Worm (Caenorhabditis elegans): Measurements from ENCODE around the gene idpa-2.

Gene idpa-2

ce11 chrII:8751042-8751441, 41.5 kb downstream of the idpa-2 start:
- TF ChIP-seq ama-1 (optimal IDR thresholded peaks at IDR 0.05) = peak; percentile 10
- no peak for TF ChIP-seq hlh-15 (tag; optimal IDR thresholded peaks at IDR 0.05)
- TF ChIP-seq pha-2 (tag; optimal IDR thresholded peaks at IDR 0.05) = no peak
- no peak for TF ChIP-seq syd-9 (tag; optimal IDR thresholded peaks at IDR 0.05)
- TF ChIP-seq F13H6.1 (tag; optimal IDR thresholded peaks at IDR 0.05) = no peak
- TF ChIP-seq sdc-2 (tag; optimal IDR thresholded peaks at IDR 0.05) = peak; percentile 28
- no peak for TF ChIP-seq sox-2 (GFP tag; IDR thresholded peaks at IDR 0.05)
- peak; percentile 21 for TF ChIP-seq rnt-1 (tag; optimal IDR thresholded peaks at IDR 0.05)
- no peak for TF ChIP-seq tbx-2 (tag; optimal IDR thresholded peaks at IDR 0.05)
- no peak for TF ChIP-seq unc-42 (tag; optimal IDR thresholded peaks at IDR 0.05)
- TF ChIP-seq eyg-1 (tag; optimal IDR thresholded peaks at IDR 0.05) = no peak
- TF ChIP-seq dve-1 (tag; optimal IDR thresholded peaks at IDR 0.05) = no peak
- TF ChIP-seq pat-9 (tag; optimal IDR thresholded peaks at IDR 0.05) = no peak
- TF ChIP-seq npax-4 (tag; optimal IDR thresholded peaks at IDR 0.05) = no peak
- TF ChIP-seq C38D4.7 (GFP tag; optimal IDR thresholded peaks at IDR 0.05) = no peak
- TF ChIP-seq pha-4 (tag; optimal IDR thresholded peaks at IDR 0.05) = no peak
- TF ChIP-seq K09A11.1 (tag; optimal IDR thresholded peaks at IDR 0.05; ENCODE audit: insufficient read depth) = no peak
- TF ChIP-seq ceh-31 (tag; optimal IDR thresholded peaks at IDR 0.05) = peak; percentile 64
- TF ChIP-seq ref-2 (tag; optimal IDR thresholded peaks at IDR 0.05) = peak; percentile 66
- TF ChIP-seq pax-1 (tag; optimal IDR thresholded peaks at IDR 0.05) = no peak
- TF ChIP-seq Y22D7AL.16 (tag; optimal IDR thresholded peaks at IDR 0.05) = no peak
- TF ChIP-seq fkh-10 (GFP tag; optimal IDR thresholded peaks at IDR 0.05) = no peak
- TF ChIP-seq nfya-1 (tag; optimal IDR thresholded peaks at IDR 0.05) = no peak
- TF ChIP-seq ets-4 (tag; optimal IDR thresholded peaks at IDR 0.05) = no peak
- no peak for TF ChIP-seq ceh-2 (tag; optimal IDR thresholded peaks at IDR 0.05)
- no peak for TF ChIP-seq nhr-232 (tag; optimal IDR thresholded peaks at IDR 0.05)
- TF ChIP-seq ahr-1 (tag; optimal IDR thresholded peaks at IDR 0.05) = no peak
- TF ChIP-seq ceh-34 (tag; optimal IDR thresholded peaks at IDR 0.05) = no peak
- TF ChIP-seq dmd-4 (tag; optimal IDR thresholded peaks at IDR 0.05; ENCODE audit: borderline replicate concordance) = no peak
- TF ChIP-seq ceh-19 (GFP tag; optimal IDR thresholded peaks at IDR 0.05) = no peak

ce11 chrII:8750056-8750455, 42.5 kb downstream of the idpa-2 start:
- TF ChIP-seq sox-4 (tag; optimal IDR thresholded peaks at IDR 0.05) = no peak
- no peak for TF ChIP-seq elt-2 (tag; optimal IDR thresholded peaks at IDR 0.05)
- no peak for TF ChIP-seq ceh-45 (GFP tag; IDR thresholded peaks at IDR 0.05)
- TF ChIP-seq T23F11.4 (GFP tag; optimal IDR thresholded peaks at IDR 0.05) = no peak
- TF ChIP-seq pqm-1 (tag; optimal IDR thresholded peaks at IDR 0.05) = no peak
- TF ChIP-seq nhr-11 (tag; optimal IDR thresholded peaks at IDR 0.05) = no peak
- no peak for TF ChIP-seq ceh-24 (tag; optimal IDR thresholded peaks at IDR 0.05)
- TF ChIP-seq hlh-6 (tag; optimal IDR thresholded peaks at IDR 0.05) = no peak
- TF ChIP-seq fkh-6 (tag; optimal IDR thresholded peaks at IDR 0.05) = no peak
- TF ChIP-seq ceh-19 (GFP tag; optimal IDR thresholded peaks at IDR 0.05) = no peak
- TF ChIP-seq npax-4 (tag; optimal IDR thresholded peaks at IDR 0.05) = no peak
- TF ChIP-seq eyg-1 (tag; optimal IDR thresholded peaks at IDR 0.05) = no peak
- TF ChIP-seq lin-11 (tag; optimal IDR thresholded peaks at IDR 0.05) = no peak
- no peak for TF ChIP-seq ztf-16 (tag; optimal IDR thresholded peaks at IDR 0.05)
- TF ChIP-seq dmd-4 (tag; optimal IDR thresholded peaks at IDR 0.05; ENCODE audit: borderline replicate concordance) = no peak
- no peak for TF ChIP-seq rnt-1 (tag; optimal IDR thresholded peaks at IDR 0.05)

ce11 chrII:8749084-8749483, 43.5 kb downstream of the idpa-2 start:
- TF ChIP-seq hlh-6 (tag; optimal IDR thresholded peaks at IDR 0.05) (no peak), ceh-45 (GFP tag; IDR thresholded peaks at IDR 0.05) (no peak), rnt-1 (tag; optimal IDR thresholded peaks at IDR 0.05) (peak; percentile 83), nhr-11 (tag; optimal IDR thresholded peaks at IDR 0.05) (no peak), C38D4.7 (GFP tag; optimal IDR thresholded peaks at IDR 0.05) (no peak), ceh-30 (tag; optimal IDR thresholded peaks at IDR 0.05) (no peak)

Measured in whole organism, late embryonic.